Fruit fly (Drosophila melanogaster): Measurements from ENCODE around the gene lft.

Gene lft

dm6 chr2L:10333091-10333991 lies 30.9 kb upstream of the lft start, which contains the start of gene GATAd:
TSS of gene GATAd (plus strand) at chr2L:10333734.
- TF ChIP-seq row (GFP tag; IDR thresholded peaks at IDR 0.05) = peak; percentile 63; the same call in 2 of the 3 replicates
- TF ChIP-seq phol (tag; optimal IDR thresholded peaks at IDR 0.05) = peak; percentile 13
- no peak for TF ChIP-seq shn (GFP tag; optimal IDR thresholded peaks at IDR 0.05)
- no peak for TF ChIP-seq CG14050 (GFP tag; IDR thresholded peaks at IDR 0.05)
- no peak for TF ChIP-seq croc (GFP tag; conservative IDR thresholded peaks at IDR 0.05)
- peak; percentile 51 for TF ChIP-seq HmgZ (tag; optimal IDR thresholded peaks at IDR 0.05)
- TF ChIP-seq emc (GFP tag; optimal IDR thresholded peaks at IDR 0.05) = no peak
- TF ChIP-seq CG14965 (GFP tag; optimal IDR thresholded peaks at IDR 0.05; ENCODE audit: borderline replicate concordance) = no peak
- TF ChIP-seq CG10431 (GFP tag; optimal IDR thresholded peaks at IDR 0.05) = no peak
- TF ChIP-seq Abd-B (GFP tag; optimal IDR thresholded peaks at IDR 0.05) = no peak
- TF ChIP-seq CoRest (tag; optimal IDR thresholded peaks at IDR 0.05) = peak; percentile 24
- TF ChIP-seq fd64A (GFP tag; optimal IDR thresholded peaks at IDR 0.05) = no peak
- TF ChIP-seq CG7745 (tag; optimal IDR thresholded peaks at IDR 0.05) = no peak
- 0 out of 3 replicates have a peak, but pooled peaks have one; percentile 37 for TF ChIP-seq knrl (GFP tag; IDR thresholded peaks at IDR 0.05; ENCODE audit: partially characterized antibody)
- no peak for TF ChIP-seq bcd (GFP tag; optimal IDR thresholded peaks at IDR 0.05)
- TF ChIP-seq Sry-β (GFP tag; optimal IDR thresholded peaks at IDR 0.05) = peak; percentile 87
- no peak for TF ChIP-seq tup (GFP tag; optimal IDR thresholded peaks at IDR 0.05)
- no peak for TF ChIP-seq dm (GFP tag; optimal IDR thresholded peaks at IDR 0.05)
- no peak for TF ChIP-seq Xrp1 (GFP tag; IDR thresholded peaks at IDR 0.05)
- no peak; the same call in 1 of the 2 replicates for TF ChIP-seq unc-4 (GFP tag; IDR thresholded peaks at IDR 0.05; ENCODE audit: partially characterized antibody)
- no peak for TF ChIP-seq jumu (GFP tag; optimal IDR thresholded peaks at IDR 0.05)
- no peak for TF ChIP-seq CG7372 (GFP tag; IDR thresholded peaks at IDR 0.05)
- TF ChIP-seq CG6765 (GFP tag; optimal IDR thresholded peaks at IDR 0.05) = no peak
- no peak for TF ChIP-seq ro (GFP tag; IDR thresholded peaks at IDR 0.05)
- TF ChIP-seq bigmax (GFP tag; optimal IDR thresholded peaks at IDR 0.05) = no peak
- TF ChIP-seq CG8944 (GFP tag; optimal IDR thresholded peaks at IDR 0.05) = no peak
- no peak for TF ChIP-seq klu (GFP tag; IDR thresholded peaks at IDR 0.05)
- TF ChIP-seq Oli (tag; optimal IDR thresholded peaks at IDR 0.05) = no peak
- no peak for TF ChIP-seq CG13894 (tag; optimal IDR thresholded peaks at IDR 0.05)
- no peak for TF ChIP-seq zfh1 (GFP tag; IDR thresholded peaks at IDR 0.05)
- no peak for TF ChIP-seq CG2678 (tag; optimal IDR thresholded peaks at IDR 0.05)
- TF ChIP-seq CG9932 (GFP tag; IDR thresholded peaks at IDR 0.05) = 0 out of 2 replicates have a peak, but pooled peaks have one; percentile 26
- peak; percentile 77 for TF ChIP-seq CG4617 (GFP tag; optimal IDR thresholded peaks at IDR 0.05; ENCODE audit: borderline replicate concordance)
- TF ChIP-seq CG10959 (GFP tag; IDR thresholded peaks at IDR 0.05) = no peak
- no peak for TF ChIP-seq CG11723 (GFP tag; optimal IDR thresholded peaks at IDR 0.05)
- no peak for TF ChIP-seq ab (GFP tag; optimal IDR thresholded peaks at IDR 0.05)
- TF ChIP-seq CG34422 (GFP tag; IDR thresholded peaks at IDR 0.05) = no peak
- TF ChIP-seq CG1602 (GFP tag; optimal IDR thresholded peaks at IDR 0.05) = no peak
- no peak for TF ChIP-seq CG4854 (GFP tag; optimal IDR thresholded peaks at IDR 0.05)
- no peak for TF ChIP-seq eve (GFP tag; optimal IDR thresholded peaks at IDR 0.05)
- TF ChIP-seq CG16779 (GFP tag; IDR thresholded peaks at IDR 0.05) = no peak
- no peak for TF ChIP-seq ci (GFP tag; IDR thresholded peaks at IDR 0.05)
- no peak for TF ChIP-seq usp (GFP tag; optimal IDR thresholded peaks at IDR 0.05)
- no peak for TF ChIP-seq Hey (tag; optimal IDR thresholded peaks at IDR 0.05)
- no peak for TF ChIP-seq lbe (GFP tag; optimal IDR thresholded peaks at IDR 0.05)
- TF ChIP-seq CG31224 (GFP tag; IDR thresholded peaks at IDR 0.05) = no peak
- TF ChIP-seq zen (tag; optimal IDR thresholded peaks at IDR 0.05) = peak; percentile 23
- no peak for TF ChIP-seq MTF-1 (GFP tag; optimal IDR thresholded peaks at IDR 0.05; ENCODE audit: borderline replicate concordance)
- TF ChIP-seq mam (GFP tag; optimal IDR thresholded peaks at IDR 0.05) = peak; percentile 14

Measured in whole organism, embryonic.